3 fruit fly cellular contexts compared by ENCODE assay signal in the genomic region with DNA sequence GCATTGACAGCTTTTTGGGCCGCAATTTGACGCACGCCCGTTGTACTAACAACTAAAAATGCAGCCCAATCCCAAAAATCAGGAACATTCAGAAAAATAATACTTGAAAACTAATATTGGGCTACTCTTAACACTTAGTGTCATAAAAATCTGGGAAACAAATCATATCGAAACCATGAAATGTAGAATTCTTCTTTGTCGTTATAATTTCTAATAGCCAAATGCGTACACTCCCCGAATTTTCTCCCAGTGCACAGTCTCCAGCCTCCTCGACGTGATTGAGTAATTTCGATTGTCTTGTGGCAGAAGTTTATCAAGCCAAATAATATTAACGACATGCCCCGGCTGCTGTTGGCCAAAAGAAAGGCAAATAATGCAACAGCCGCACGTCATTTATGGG.
A peak's percentile ranks its signal among the peaks of the same experiment; 100 is the strongest.
TF ChIP-seq lines count a peak whose summit lies in the region.

No protein-coding gene starts in this region.

- TF ChIP-seq CTCF in whole organism, embryonic (GFP tag; optimal IDR thresholded peaks at IDR 0.05; lab: Kevin White, UChicago) = no peak

TF ChIP-seq in whole organism, embryonic, 481 proteins besides CTCF, POLR2A, EP300 and RAD21:
- TF ChIP-seq gsb-n (tag; optimal IDR thresholded peaks at IDR 0.05; lab: Kevin White, UChicago) (no peak), ind (GFP tag; optimal IDR thresholded peaks at IDR 0.05; lab: Kevin White, UChicago) (no peak), sens (GFP tag; lab: Kevin White, UChicago) (peak; percentile 3), Neu2 (GFP tag; optimal IDR thresholded peaks at IDR 0.05; lab: Kevin White, UChicago; ENCODE audit: borderline replicate concordance) (no peak), ci (GFP tag; IDR thresholded peaks at IDR 0.05; lab: Robert Waterston, UW) (no peak), tx (GFP tag; optimal IDR thresholded peaks at IDR 0.05; lab: Kevin White, UChicago) (no peak), emc (GFP tag; optimal IDR thresholded peaks at IDR 0.05; lab: Kevin White, UChicago) (no peak)

TF ChIP-seq in whole organism, prepupa, 60 proteins besides CTCF, POLR2A, EP300 and RAD21 (continues in another document):
- TF ChIP-seq Hr4 (GFP tag; optimal IDR thresholded peaks at IDR 0.05; lab: Kevin White, UChicago) = no peak
- TF ChIP-seq salr (GFP tag; optimal IDR thresholded peaks at IDR 0.05; lab: Kevin White, UChicago) = no peak
- TF ChIP-seq CG8632 (GFP tag; optimal IDR thresholded peaks at IDR 0.05; lab: Kevin White, UChicago) = no peak
- no peak for TF ChIP-seq CG3919 (GFP tag; optimal IDR thresholded peaks at IDR 0.05; lab: Kevin White, UChicago)
- no peak for TF ChIP-seq CG7368 (GFP tag; optimal IDR thresholded peaks at IDR 0.05; lab: Kevin White, UChicago)
- no peak for TF ChIP-seq CG32006 (GFP tag; optimal IDR thresholded peaks at IDR 0.05; lab: Kevin White, UChicago)
- no peak for TF ChIP-seq eg (GFP tag; IDR thresholded peaks at IDR 0.05; lab: Robert Waterston, UW)
- no peak for TF ChIP-seq CG8319 (GFP tag; optimal IDR thresholded peaks at IDR 0.05; lab: Kevin White, UChicago)
- TF ChIP-seq spab (GFP tag; optimal IDR thresholded peaks at IDR 0.05; lab: Kevin White, UChicago) = no peak
- TF ChIP-seq esn (GFP tag; optimal IDR thresholded peaks at IDR 0.05; lab: Kevin White, UChicago) = peak; percentile 59
- peak; percentile 10 for TF ChIP-seq Blimp-1 (GFP tag; optimal IDR thresholded peaks at IDR 0.05; lab: Kevin White, UChicago)
- peak; percentile 36 for TF ChIP-seq topi (GFP tag; optimal IDR thresholded peaks at IDR 0.05; lab: Kevin White, UChicago)
- TF ChIP-seq CG10631 (GFP tag; optimal IDR thresholded peaks at IDR 0.05; lab: Kevin White, UChicago) = no peak
- no peak for TF ChIP-seq Lpt (GFP tag; optimal IDR thresholded peaks at IDR 0.05; lab: Kevin White, UChicago)
- TF ChIP-seq Eip75B (GFP tag; optimal IDR thresholded peaks at IDR 0.05; lab: Kevin White, UChicago) = no peak
- peak; percentile 5 for TF ChIP-seq OdsH (GFP tag; optimal IDR thresholded peaks at IDR 0.05; lab: Kevin White, UChicago)
- TF ChIP-seq lz (GFP tag; optimal IDR thresholded peaks at IDR 0.05; lab: Kevin White, UChicago) = peak; percentile 48
- no peak for TF ChIP-seq fd85E (GFP tag; optimal IDR thresholded peaks at IDR 0.05; lab: Kevin White, UChicago)
- TF ChIP-seq CG4318 (GFP tag; optimal IDR thresholded peaks at IDR 0.05; lab: Kevin White, UChicago) = no peak
- TF ChIP-seq net (GFP tag; optimal IDR thresholded peaks at IDR 0.05; lab: Kevin White, UChicago) = no peak
- TF ChIP-seq CG6808 (GFP tag; optimal IDR thresholded peaks at IDR 0.05; lab: Kevin White, UChicago) = no peak
- TF ChIP-seq CG16779 (tag; optimal IDR thresholded peaks at IDR 0.05; lab: Kevin White, UChicago) = no peak
- TF ChIP-seq CG6792 (GFP tag; optimal IDR thresholded peaks at IDR 0.05; lab: Kevin White, UChicago) = peak; percentile 26
- TF ChIP-seq CG9139 (GFP tag; optimal IDR thresholded peaks at IDR 0.05; lab: Kevin White, UChicago) = no peak
- TF ChIP-seq CG3032 (tag; optimal IDR thresholded peaks at IDR 0.05; lab: Kevin White, UChicago) = no peak
- no peak for TF ChIP-seq CG15336 (GFP tag; IDR thresholded peaks at IDR 0.05; lab: Robert Waterston, UW)
- TF ChIP-seq Sox14 (GFP tag; optimal IDR thresholded peaks at IDR 0.05; lab: Kevin White, UChicago) = no peak
- no peak for TF ChIP-seq CG6276 (GFP tag; optimal IDR thresholded peaks at IDR 0.05; lab: Kevin White, UChicago)
- no peak for TF ChIP-seq achi (GFP tag; optimal IDR thresholded peaks at IDR 0.05; lab: Kevin White, UChicago)
- TF ChIP-seq CG6163 (GFP tag; IDR thresholded peaks at IDR 0.05; lab: Robert Waterston, UW) = no peak
- TF ChIP-seq acj6 (GFP tag; optimal IDR thresholded peaks at IDR 0.05; lab: Kevin White, UChicago) = no peak
- TF ChIP-seq Eip93F (GFP tag; optimal IDR thresholded peaks at IDR 0.05; lab: Kevin White, UChicago) = no peak
- peak; percentile 48 for TF ChIP-seq Eip78C (GFP tag; lab: Kevin White, UChicago)
- TF ChIP-seq fkh (GFP tag; optimal IDR thresholded peaks at IDR 0.05; lab: Kevin White, UChicago) = no peak
- TF ChIP-seq Ets21C (GFP tag; optimal IDR thresholded peaks at IDR 0.05; lab: Kevin White, UChicago) = peak; percentile 14
- no peak for TF ChIP-seq CG1621 (tag; optimal IDR thresholded peaks at IDR 0.05; lab: Kevin White, UChicago)
- no peak for TF ChIP-seq fd59A (GFP tag; optimal IDR thresholded peaks at IDR 0.05; lab: Kevin White, UChicago)
- peak; percentile 49 for TF ChIP-seq CG31627 (GFP tag; optimal IDR thresholded peaks at IDR 0.05; lab: Kevin White, UChicago)
- TF ChIP-seq CG11902 (GFP tag; optimal IDR thresholded peaks at IDR 0.05; lab: Kevin White, UChicago) = no peak
- no peak for TF ChIP-seq ss (GFP tag; optimal IDR thresholded peaks at IDR 0.05; lab: Kevin White, UChicago)
- TF ChIP-seq Hr38 (GFP tag; optimal IDR thresholded peaks at IDR 0.05; lab: Kevin White, UChicago) = no peak
- TF ChIP-seq CG8119 (GFP tag; IDR thresholded peaks at IDR 0.05; lab: Robert Waterston, UW) = no peak
- TF ChIP-seq CG11762 (GFP tag; optimal IDR thresholded peaks at IDR 0.05; lab: Kevin White, UChicago; ENCODE audit: insufficient read depth) = no peak

TF ChIP-seq in whole organism, wandering third instar larva, 38 proteins besides CTCF, POLR2A, EP300 and RAD21:
- TF ChIP-seq pan (optimal IDR thresholded peaks at IDR 0.05; lab: Kevin White, UChicago) (no peak), dl (GFP tag; optimal IDR thresholded peaks at IDR 0.05; lab: Kevin White, UChicago; ENCODE audit: insufficient read depth in 1 of 2, partially characterized antibody in 2 of 2) (no peak), foxo (GFP tag; optimal IDR thresholded peaks at IDR 0.05; lab: Kevin White, UChicago) (peak in 1 of 2 experiments; percentile 42), brk (GFP tag; optimal IDR thresholded peaks at IDR 0.05; lab: Kevin White, UChicago) (no peak), Rel (GFP tag; optimal IDR thresholded peaks at IDR 0.05; lab: Kevin White, UChicago) (no peak), Rel (tag; optimal IDR thresholded peaks at IDR 0.05; lab: Kevin White, UChicago) (no peak), Mio (GFP tag; optimal IDR thresholded peaks at IDR 0.05; lab: Kevin White, UChicago) (no peak), ey (GFP tag; optimal IDR thresholded peaks at IDR 0.05; lab: Kevin White, UChicago) (no peak), psq (GFP tag; optimal IDR thresholded peaks at IDR 0.05; lab: Kevin White, UChicago) (no peak), Hr78 (GFP tag; optimal IDR thresholded peaks at IDR 0.05; lab: Kevin White, UChicago) (no peak), CrebA (GFP tag; optimal IDR thresholded peaks at IDR 0.05; lab: Kevin White, UChicago; ENCODE audit: borderline replicate concordance) (no peak), Jra (GFP tag; optimal IDR thresholded peaks at IDR 0.05; lab: Kevin White, UChicago) (no peak), dmrt93B (GFP tag; optimal IDR thresholded peaks at IDR 0.05; lab: Kevin White, UChicago) (peak; percentile 21), rgr (GFP tag; optimal IDR thresholded peaks at IDR 0.05; lab: Kevin White, UChicago) (peak; percentile 2), lola (GFP tag; optimal IDR thresholded peaks at IDR 0.05; lab: Kevin White, UChicago) (no peak), Dfd (GFP tag; optimal IDR thresholded peaks at IDR 0.05; lab: Kevin White, UChicago) (no peak), OdsH (GFP tag; optimal IDR thresholded peaks at IDR 0.05; lab: Kevin White, UChicago) (peak; percentile 19), Vsx2 (GFP tag; optimal IDR thresholded peaks at IDR 0.05; lab: Kevin White, UChicago; ENCODE audit: partially characterized antibody) (no peak), GATAd (GFP tag; optimal IDR thresholded peaks at IDR 0.05; lab: Kevin White, UChicago) (no peak), Sp1 (GFP tag; optimal IDR thresholded peaks at IDR 0.05; lab: Kevin White, UChicago) (peak; percentile 3), dsf (GFP tag; optimal IDR thresholded peaks at IDR 0.05; lab: Kevin White, UChicago; ENCODE audit: borderline replicate concordance) (no peak), Abd-B (GFP tag; optimal IDR thresholded peaks at IDR 0.05; lab: Kevin White, UChicago) (no peak), HLH106 (tag; optimal IDR thresholded peaks at IDR 0.05; lab: Kevin White, UChicago) (peak; percentile 29), Hr83 (GFP tag; optimal IDR thresholded peaks at IDR 0.05; lab: Kevin White, UChicago; ENCODE audit: poor library complexity, severe bottlenecking) (no peak), h (GFP tag; optimal IDR thresholded peaks at IDR 0.05; lab: Kevin White, UChicago) (peak; percentile 32), Hnf4 (GFP tag; optimal IDR thresholded peaks at IDR 0.05; lab: Kevin White, UChicago) (peak; percentile 0), usp (GFP tag; optimal IDR thresholded peaks at IDR 0.05; lab: Kevin White, UChicago) (no peak), br (GFP tag; optimal IDR thresholded peaks at IDR 0.05; lab: Kevin White, UChicago) (peak; percentile 22), CG32264 (GFP tag; optimal IDR thresholded peaks at IDR 0.05; lab: Kevin White, UChicago) (no peak), jim (GFP tag; optimal IDR thresholded peaks at IDR 0.05; lab: Kevin White, UChicago) (no peak), sv (GFP tag; optimal IDR thresholded peaks at IDR 0.05; lab: Kevin White, UChicago) (no peak), Dif (GFP tag; optimal IDR thresholded peaks at IDR 0.05; lab: Kevin White, UChicago; ENCODE audit: partially characterized antibody) (no peak), fru (GFP tag; optimal IDR thresholded peaks at IDR 0.05; lab: Kevin White, UChicago) (peak; percentile 27), CG9705 (GFP tag; optimal IDR thresholded peaks at IDR 0.05; lab: Kevin White, UChicago) (no peak), N (GFP tag; optimal IDR thresholded peaks at IDR 0.05; lab: Kevin White, UChicago) (no peak), sage (GFP tag; optimal IDR thresholded peaks at IDR 0.05; lab: Kevin White, UChicago) (no peak), woc (GFP tag; optimal IDR thresholded peaks at IDR 0.05; lab: Kevin White, UChicago) (no peak), tai (GFP tag; optimal IDR thresholded peaks at IDR 0.05; lab: Kevin White, UChicago) (no peak), Myc (optimal IDR thresholded peaks at IDR 0.05; lab: Kevin White, UChicago) (no peak)
